Worm (Caenorhabditis elegans) whole organism, mixed stage, embryonic: ENCODE measurements around the gene hlh-33.

ENCODE experiments used
- M03D4.4 ChIP-seq: sonication (generic microtip); optimal IDR thresholded peaks from 2 replicates; lab custom pipeline; 2017; ENCODE audit warnings: mild to moderate bottlenecking, missing genetic modification characterization, missing compliant biosample characterization
- bed-3 ChIP-seq: fragments of 200-800 bp; sonication (Bioruptor generic); optimal IDR thresholded peaks from 3 replicates; lab custom pipeline; 2018; ENCODE audit warnings: mild to moderate bottlenecking, missing genetic modification characterization, moderate library complexity, missing compliant biosample characterization
- blmp-1 ChIP-seq: fragments of 150-350 bp; optimal IDR thresholded peaks from 2 replicates; lab custom pipeline; 2014; ENCODE audit warnings: missing biosample characterization, missing genetic modification characterization
- ceh-39 ChIP-seq: fragments of 150-350 bp; optimal IDR thresholded peaks from 2 replicates; lab custom pipeline; 2014; ENCODE audit warnings: missing biosample characterization, missing genetic modification characterization
- ceh-83 ChIP-seq: fragments of 200-800 bp; sonication (Bioruptor generic); optimal IDR thresholded peaks from 2 replicates; lab custom pipeline; 2018; ENCODE audit warnings: mild to moderate bottlenecking, missing genetic modification characterization, missing compliant biosample characterization
- ces-1 ChIP-seq: fragments of 150-350 bp; optimal IDR thresholded peaks from 2 replicates; lab custom pipeline; 2014; ENCODE audit warnings: missing biosample characterization, missing genetic modification reagents, missing genetic modification characterization
- cnd-1 ChIP-seq: fragments of 200-800 bp; sonication (Bioruptor generic); optimal IDR thresholded peaks from 2 replicates; lab custom pipeline; 2018; ENCODE audit warnings: mild to moderate bottlenecking, missing genetic modification characterization, missing compliant biosample characterization
- drap-1 ChIP-seq: fragments of 200-800 bp; sonication (Bioruptor generic); optimal IDR thresholded peaks from 3 replicates; lab custom pipeline; 2018; ENCODE audit warnings: mild to moderate bottlenecking, missing genetic modification characterization, missing compliant biosample characterization
- elt-1 ChIP-seq: sonication (generic microtip); optimal IDR thresholded peaks from 2 replicates; lab custom pipeline; 2017; ENCODE audit warnings: missing genetic modification characterization, mild to moderate bottlenecking, missing compliant biosample characterization, antibody characterized with exemption, moderate library complexity, borderline replicate concordance; ENCODE audit not compliant: insufficient read depth
- elt-3 ChIP-seq: fragments of 150-350 bp; optimal IDR thresholded peaks from 2 replicates; lab custom pipeline; 2014; ENCODE audit warnings: missing biosample characterization, missing genetic modification characterization
- flh-1 ChIP-seq: fragments of 200-800 bp; sonication (Bioruptor generic); optimal IDR thresholded peaks from 2 replicates; lab custom pipeline; 2018; ENCODE audit warnings: mild to moderate bottlenecking, missing genetic modification characterization, moderate library complexity, missing compliant biosample characterization
- ham-2 ChIP-seq: fragments of 200-800 bp; sonication (Bioruptor generic); optimal IDR thresholded peaks from 2 replicates; lab custom pipeline; 2018; ENCODE audit warnings: mild to moderate bottlenecking, missing genetic modification characterization, missing compliant biosample characterization
- hlh-1 ChIP-seq: fragments of 150-350 bp; optimal IDR thresholded peaks from 2 replicates; lab custom pipeline; 2014; ENCODE audit warnings: missing biosample characterization, missing genetic modification reagents, missing genetic modification characterization
- lin-13 ChIP-seq: fragments of 150-350 bp; optimal IDR thresholded peaks from 2 replicates; lab custom pipeline; 2014; ENCODE audit warnings: missing biosample characterization, missing genetic modification characterization
- lin-32 ChIP-seq: fragments of 200-800 bp; sonication (Bioruptor generic); optimal IDR thresholded peaks from 2 replicates; lab custom pipeline; 2018; ENCODE audit warnings: mild to moderate bottlenecking, missing genetic modification characterization, missing compliant biosample characterization
- lsy-2 ChIP-seq: fragments of 150-350 bp; optimal IDR thresholded peaks from 2 replicates; lab custom pipeline; 2014; ENCODE audit warnings: missing biosample characterization, missing genetic modification characterization
- mab-5 ChIP-seq: fragments of 150-350 bp; optimal IDR thresholded peaks from 2 replicates; lab custom pipeline; 2014; ENCODE audit warnings: missing biosample characterization, missing genetic modification characterization
- mls-2 ChIP-seq: sonication (generic microtip); optimal IDR thresholded peaks from 2 replicates; lab custom pipeline; 2016; ENCODE audit warnings: mild to moderate bottlenecking, missing genetic modification characterization, moderate library complexity, missing compliant biosample characterization
- nhr-2 ChIP-seq: fragments of 150-350 bp; optimal IDR thresholded peaks from 2 replicates; lab custom pipeline; 2014; ENCODE audit warnings: missing biosample characterization, missing genetic modification characterization
- nhr-237 ChIP-seq: fragments of 150-350 bp; optimal IDR thresholded peaks from 2 replicates; lab custom pipeline; 2014; ENCODE audit warnings: missing biosample characterization, missing genetic modification characterization
- nhr-28 ChIP-seq: fragments of 150-350 bp; optimal IDR thresholded peaks from 2 replicates; lab custom pipeline; 2014; ENCODE audit warnings: missing biosample characterization, missing genetic modification characterization
- nhr-76 ChIP-seq: sonication (generic microtip); optimal IDR thresholded peaks from 2 replicates; lab custom pipeline; 2017; ENCODE audit warnings: missing biosample characterization, missing genetic modification characterization
- pha-4 ChIP-seq: fragments of 150-350 bp; optimal IDR thresholded peaks from 2 replicates; lab custom pipeline; 2018; ENCODE audit warnings: missing biosample characterization, missing genetic modification reagents, missing genetic modification characterization
- sem-2 ChIP-seq: fragments of 200-800 bp; sonication (Bioruptor generic); optimal IDR thresholded peaks from 2 replicates; lab custom pipeline; 2018; ENCODE audit warnings: mild to moderate bottlenecking, missing genetic modification characterization, missing compliant biosample characterization
- snpc-4 ChIP-seq: fragments of 150-350 bp; optimal IDR thresholded peaks from 2 replicates; lab custom pipeline; 2014; ENCODE audit warnings: missing biosample characterization, missing genetic modification characterization
- sptf-1 ChIP-seq: sonication (generic microtip); optimal IDR thresholded peaks from 2 replicates; lab custom pipeline; 2017; ENCODE audit warnings: mild to moderate bottlenecking, missing genetic modification characterization, moderate library complexity, missing compliant biosample characterization
- tbx-8 ChIP-seq: fragments of 200-800 bp; sonication (Bioruptor generic); optimal IDR thresholded peaks from 2 replicates; lab custom pipeline; 2018; ENCODE audit warnings: mild to moderate bottlenecking, missing genetic modification characterization, moderate library complexity, missing compliant biosample characterization
- unc-120 ChIP-seq: sonication (generic microtip); optimal IDR thresholded peaks from 2 replicates; lab custom pipeline; 2017; ENCODE audit warnings: missing genetic modification characterization, missing compliant biosample characterization; ENCODE audit not compliant: poor library complexity, severe bottlenecking
- unc-39 ChIP-seq: fragments of 150-350 bp; optimal IDR thresholded peaks from 2 replicates; lab custom pipeline; 2014; ENCODE audit warnings: missing biosample characterization, missing genetic modification characterization
- unc-62 ChIP-seq: fragments of 150-350 bp; optimal IDR thresholded peaks from 2 replicates; lab custom pipeline; 2014; ENCODE audit warnings: missing biosample characterization, missing genetic modification reagents, missing genetic modification characterization

hlh-33 gene

DNA sequence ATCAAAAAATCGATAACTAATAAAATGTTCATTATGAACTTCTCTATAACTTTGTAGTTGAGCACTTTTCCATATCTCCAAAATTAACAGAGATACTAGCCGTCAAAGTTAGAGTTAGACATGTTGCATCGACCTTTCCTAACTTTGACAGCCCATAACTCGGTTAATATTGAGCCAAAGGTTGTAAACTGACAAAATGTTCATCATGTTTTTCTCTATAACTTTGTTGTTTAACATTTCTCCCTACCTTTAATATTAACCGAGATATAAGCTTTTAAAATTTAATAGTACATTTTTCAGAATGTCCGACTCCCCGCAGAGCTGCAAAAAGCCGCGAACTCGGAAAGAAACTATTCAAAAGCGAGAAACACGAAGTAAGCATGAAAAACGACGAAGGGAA, at the start of gene hlh-33:
TSS of gene hlh-33 (plus strand) at position 301 of the 400 bp plus-strand sequence.
- TF ChIP-seq mab-5 (tag; lab: Kevin White, UChicago), result no peak
- TF ChIP-seq ceh-83, result no peak
- TF ChIP-seq nhr-2 (tag; lab: Kevin White, UChicago), result no peak
- no peak for TF ChIP-seq lsy-2
- TF ChIP-seq lin-32 (GFP tag; lab: Kevin White, UChicago), result no peak
- TF ChIP-seq nhr-76 (tag; lab: Kevin White, UChicago), result no peak
- no peak for TF ChIP-seq drap-1 (GFP tag; lab: Kevin White, UChicago)
- TF ChIP-seq sem-2 (GFP tag; lab: Kevin White, UChicago), result no peak
- TF ChIP-seq sptf-1 (tag; lab: Kevin White, UChicago), result no peak
- TF ChIP-seq ceh-39 (tag; lab: Kevin White, UChicago), result no peak
- TF ChIP-seq pha-4 (tag; lab: Kevin White, UChicago), result no peak
- TF ChIP-seq mls-2 (tag; lab: Kevin White, UChicago), result no peak
- no peak for TF ChIP-seq ham-2 (GFP tag; lab: Kevin White, UChicago)
- no peak for TF ChIP-seq blmp-1
- TF ChIP-seq elt-3 (tag; lab: Kevin White, UChicago), result no peak
- no peak for TF ChIP-seq nhr-28 (tag; lab: Kevin White, UChicago)
- no peak for TF ChIP-seq lin-13 (tag; lab: Kevin White, UChicago)
- no peak for TF ChIP-seq hlh-1 (tag; lab: Kevin White, UChicago)

DNA sequence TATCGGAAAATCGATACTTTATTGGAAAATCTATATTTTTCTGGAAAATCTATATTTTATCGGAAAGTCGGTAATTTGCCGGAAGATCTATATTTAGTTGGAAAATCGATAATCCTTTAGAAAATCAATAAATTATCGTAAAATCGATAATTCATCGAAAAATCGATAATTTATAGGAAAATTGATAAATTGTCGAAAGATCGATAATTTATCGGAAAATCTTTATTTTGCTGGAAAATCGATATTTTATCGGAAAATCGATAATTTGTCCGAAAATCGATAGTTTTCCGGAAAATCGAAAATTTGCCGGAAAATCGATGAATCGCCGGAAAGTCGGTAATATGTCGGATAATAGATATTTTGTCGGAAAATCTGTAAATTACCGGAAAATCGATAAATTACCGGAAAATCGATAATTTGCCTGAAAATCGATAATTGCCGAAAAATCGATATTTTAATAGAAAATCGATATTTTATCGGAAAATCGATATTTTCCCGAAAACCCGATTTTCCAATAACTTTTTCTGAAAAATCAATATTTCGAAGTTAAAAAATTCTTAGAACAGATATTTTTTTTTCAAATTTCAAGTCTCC, 49.7 kb upstream of the hlh-33 start:
- TF ChIP-seq bed-3 (GFP tag; lab: Kevin White, UChicago), result no peak
- peak; percentile 35 for TF ChIP-seq ces-1
- TF ChIP-seq, all 35 proteins: peak for 1

DNA sequence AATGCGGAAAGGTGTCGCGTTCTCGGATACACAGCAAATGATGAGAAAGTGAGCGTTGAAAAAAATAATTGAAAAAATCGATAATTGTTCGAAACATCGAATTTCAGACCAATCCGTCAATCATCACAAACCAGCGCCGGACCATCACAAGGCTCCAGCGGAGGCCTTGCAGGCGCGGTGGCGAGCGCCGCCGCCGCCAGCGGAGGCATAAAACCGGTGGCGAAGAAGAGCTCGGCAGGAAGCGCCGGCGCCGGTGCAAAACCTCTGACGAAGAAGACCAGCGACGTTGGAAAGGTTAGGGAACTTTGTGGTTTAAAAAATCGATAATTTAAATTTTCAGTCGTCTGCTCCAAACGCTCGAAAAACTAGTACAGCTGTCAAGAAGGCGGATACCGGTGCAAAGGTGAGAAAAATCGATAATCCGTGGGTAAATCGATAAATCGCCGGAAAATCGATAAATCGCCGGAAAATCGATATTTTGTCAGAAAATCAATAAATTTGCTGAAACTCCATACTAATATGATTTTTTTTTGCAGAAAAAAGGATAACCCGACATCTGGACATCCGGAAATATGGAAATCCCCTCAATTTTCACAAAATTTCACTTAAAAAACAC, 48.9 kb upstream of the hlh-33 start:
- TF ChIP-seq unc-120 (tag; lab: Kevin White, UChicago) (no peak), cnd-1 (no peak), lin-32 (GFP tag; lab: Kevin White, UChicago) (no peak), flh-1 (GFP tag; lab: Kevin White, UChicago) (no peak), nhr-237 (no peak), sptf-1 (tag; lab: Kevin White, UChicago) (no peak)

ce11 chrIII:1807297-1807935, 47.8 kb upstream of the hlh-33 start:
- peak; percentile 6 for TF ChIP-seq ceh-39 (tag; lab: Kevin White, UChicago)

- TF ChIP-seq flh-1 (GFP tag; lab: Kevin White, UChicago) (no peak), unc-39 (tag; lab: Kevin White, UChicago) (no peak), unc-62 (GFP tag; lab: Kevin White, UChicago) (no peak), drap-1 (GFP tag; lab: Kevin White, UChicago) (no peak), blmp-1 (no peak), elt-1 (tag; lab: Kevin White, UChicago) (no peak), snpc-4 (tag; lab: Kevin White, UChicago) (no peak), unc-120 (tag; lab: Kevin White, UChicago) (no peak), nhr-28 (tag; lab: Kevin White, UChicago) (no peak), hlh-1 (tag; lab: Kevin White, UChicago) (no peak), tbx-8 (GFP tag; lab: Kevin White, UChicago) (no peak), elt-3 (tag; lab: Kevin White, UChicago) (no peak), sem-2 (GFP tag; lab: Kevin White, UChicago) (no peak), M03D4.4 (tag; lab: Kevin White, UChicago) (no peak), cnd-1 (no peak), mls-2 (tag; lab: Kevin White, UChicago) (no peak), pha-4 (tag; lab: Kevin White, UChicago) (no peak), sptf-1 (tag; lab: Kevin White, UChicago) (no peak)
Observed at ce11 chrIII:1814285-1814684, 40.9 kb upstream of the hlh-33 start.
